Worm (Caenorhabditis elegans) whole organism, L3 larva: ENCODE measurements around the gene tax-4.

Experiments used
- R02D3.7 ChIP-seq: fragments of 150-350 bp; optimal IDR thresholded peaks from 2 replicates; lab custom pipeline; 2014; ENCODE audit warnings: missing biosample characterization, missing genetic modification characterization
- ZK546.5 ChIP-seq: sonication (generic microtip); optimal IDR thresholded peaks from 2 replicates; lab custom pipeline; 2017; ENCODE audit warnings: missing biosample characterization, missing genetic modification characterization
- aly-2 ChIP-seq: fragments of 150-350 bp; optimal IDR thresholded peaks from 2 replicates; lab custom pipeline; 2014; ENCODE audit warnings: missing biosample characterization, missing genetic modification characterization
- ama-1 ChIP-seq: fragments of 150-350 bp; optimal IDR thresholded peaks from 2 replicates; lab custom pipeline; 2018
- ceh-82 ChIP-seq: fragments of 150-350 bp; optimal IDR thresholded peaks from 2 replicates; lab custom pipeline; 2014; ENCODE audit warnings: missing biosample characterization, missing genetic modification characterization
- ceh-9 ChIP-seq: sonication (generic microtip); optimal IDR thresholded peaks from 2 replicates; lab custom pipeline; 2018; ENCODE audit warnings: missing biosample characterization, missing genetic modification characterization
- daf-12 ChIP-seq: fragments of 150-350 bp; optimal IDR thresholded peaks from 2 replicates; lab custom pipeline; 2014; ENCODE audit warnings: missing biosample characterization, missing genetic modification reagents, missing genetic modification characterization
- egl-5 ChIP-seq: fragments of 150-350 bp; optimal IDR thresholded peaks from 2 replicates; lab custom pipeline; 2017; ENCODE audit warnings: missing biosample characterization, missing genetic modification reagents, missing genetic modification characterization, inconsistent platforms
- elt-1 ChIP-seq: fragments of 150-350 bp; optimal IDR thresholded peaks from 2 replicates; lab custom pipeline; 2014; ENCODE audit warnings: missing biosample characterization, missing genetic modification characterization
- eor-1 ChIP-seq, 2 experiments: fragments of 150-350 bp; optimal IDR thresholded peaks; 2 replicates each; lab custom pipeline; 2014 to 2018; ENCODE audit warnings: missing biosample characterization in 2 of 2, missing genetic modification characterization in 2 of 2
- fos-1 ChIP-seq: fragments of 150-350 bp; optimal IDR thresholded peaks from 2 replicates; lab custom pipeline; 2014; ENCODE audit warnings: missing biosample characterization, missing genetic modification characterization
- hmg-11 ChIP-seq: sonication (generic microtip); optimal IDR thresholded peaks from 2 replicates; lab custom pipeline; 2016; ENCODE audit warnings: missing genetic modification characterization, missing compliant biosample characterization
- jun-1 ChIP-seq: fragments of 150-350 bp; optimal IDR thresholded peaks from 2 replicates; lab custom pipeline; 2014; ENCODE audit warnings: missing biosample characterization, missing genetic modification reagents, missing genetic modification characterization
- lin-39 ChIP-seq: fragments of 150-350 bp; optimal IDR thresholded peaks from 2 replicates; lab custom pipeline; 2018; ENCODE audit warnings: missing biosample characterization, missing genetic modification reagents, missing genetic modification characterization
- lsy-12 ChIP-seq: sonication (generic microtip); optimal IDR thresholded peaks from 2 replicates; lab custom pipeline; 2016; ENCODE audit warnings: mild to moderate bottlenecking, missing genetic modification characterization, missing compliant biosample characterization
- mml-1 ChIP-seq: fragments of 150-350 bp; sonication (generic microtip); optimal IDR thresholded peaks from 3 replicates; lab custom pipeline; 2014; ENCODE audit warnings: missing biosample characterization, missing genetic modification characterization
- nfya-1 ChIP-seq: sonication (generic microtip); optimal IDR thresholded peaks from 2 replicates; lab custom pipeline; 2017; ENCODE audit warnings: missing genetic modification characterization, mild to moderate bottlenecking, missing compliant biosample characterization, antibody characterized with exemption, moderate library complexity; ENCODE audit not compliant: insufficient read depth
- nhr-12 ChIP-seq: fragments of 150-350 bp; optimal IDR thresholded peaks from 2 replicates; lab custom pipeline; 2014; ENCODE audit warnings: missing biosample characterization, missing genetic modification characterization
- nhr-237 ChIP-seq: fragments of 150-350 bp; optimal IDR thresholded peaks from 2 replicates; lab custom pipeline; 2014; ENCODE audit warnings: missing biosample characterization, missing genetic modification characterization
- nhr-28 ChIP-seq: fragments of 150-350 bp; optimal IDR thresholded peaks from 2 replicates; lab custom pipeline; 2014; ENCODE audit warnings: missing biosample characterization, missing genetic modification characterization
- nhr-76 ChIP-seq: fragments of 150-350 bp; sonication (generic microtip); optimal IDR thresholded peaks from 5 replicates; lab custom pipeline; 2014; ENCODE audit warnings: missing biosample characterization, missing genetic modification characterization
- nhr-77 ChIP-seq: fragments of 150-350 bp; optimal IDR thresholded peaks from 2 replicates; lab custom pipeline; 2014; ENCODE audit warnings: missing biosample characterization, missing genetic modification characterization
- pqm-1 ChIP-seq: fragments of 150-350 bp; optimal IDR thresholded peaks from 2 replicates; lab custom pipeline; 2017; ENCODE audit warnings: missing biosample characterization, missing genetic modification characterization, inconsistent platforms
- skn-1 ChIP-seq: fragments of 150-350 bp; optimal IDR thresholded peaks from 2 replicates; lab custom pipeline; 2014; ENCODE audit warnings: missing biosample characterization, missing genetic modification characterization
- unc-39 ChIP-seq: sonication (generic microtip); optimal IDR thresholded peaks from 4 replicates; lab custom pipeline; 2017; ENCODE audit warnings: missing biosample characterization, missing genetic modification characterization
- unc-62 ChIP-seq: fragments of 150-350 bp; sonication (generic microtip); optimal IDR thresholded peaks from 4 replicates; lab custom pipeline; 2014; ENCODE audit warnings: missing biosample characterization, missing genetic modification reagents, missing genetic modification characterization
- ztf-11 ChIP-seq: fragments of 150-350 bp; optimal IDR thresholded peaks from 2 replicates; lab custom pipeline; 2014; ENCODE audit warnings: missing biosample characterization, missing genetic modification characterization
- ztf-4 ChIP-seq: fragments of 150-350 bp; optimal IDR thresholded peaks from 2 replicates; lab custom pipeline; 2014; ENCODE audit warnings: missing biosample characterization, missing genetic modification characterization

Gene tax-4

ce11 chrIII:9145765-9146164 is 35.6 kb upstream of the tax-4 start, which contains the start of gene ZK512.8:
ZK512.8 (plus strand) TSS chrIII:9146065.
- TF ChIP-seq R02D3.7 (tag; lab: Kevin White, UChicago) (no peak), nhr-77 (tag; lab: Kevin White, UChicago) (no peak), ztf-11 (tag; lab: Kevin White, UChicago) (no peak), hmg-11 (tag; lab: Kevin White, UChicago) (no peak), nhr-12 (tag; lab: Kevin White, UChicago) (no peak), ztf-4 (tag; lab: Kevin White, UChicago) (no peak)
- TF ChIP-seq, all 47 proteins: peak for 0

DNA sequence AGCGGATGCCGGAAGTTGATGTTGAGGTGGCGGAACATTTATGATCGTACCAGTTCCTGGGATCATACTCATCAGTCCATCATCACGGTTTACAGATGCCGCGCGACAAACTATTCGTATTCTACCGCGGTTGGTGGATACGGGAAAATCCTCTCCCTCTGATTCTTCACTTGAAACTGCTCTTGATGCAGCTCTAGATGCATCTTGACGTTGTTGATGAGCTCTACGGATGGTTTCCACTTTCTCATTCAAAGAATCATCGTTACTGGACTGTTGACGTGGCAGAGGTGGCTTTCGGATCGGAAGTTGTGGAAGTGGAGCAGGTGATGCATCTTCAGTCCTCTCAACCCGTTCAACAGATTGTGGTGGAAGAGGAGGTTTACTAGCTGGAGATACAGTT is 32.2 kb upstream of the tax-4 start:
- TF ChIP-seq ztf-11 (tag; lab: Kevin White, UChicago) (no peak), jun-1 (tag; lab: Kevin White, UChicago) (no peak), lin-39 (no peak), pqm-1 (tag; lab: Kevin White, UChicago) (no peak), R02D3.7 (tag; lab: Kevin White, UChicago) (no peak), nhr-76 (tag; lab: Kevin White, UChicago) (no peak), ceh-82 (no peak), mml-1 (no peak), ZK546.5 (tag; lab: Kevin White, UChicago) (no peak), aly-2 (tag; lab: Kevin White, UChicago) (no peak), nhr-77 (tag; lab: Kevin White, UChicago) (no peak), eor-1 (tag; optimal IDR thresholded peaks at IDR 0.05; lab: Kevin White, UChicago) (no peak), skn-1 (tag; lab: Kevin White, UChicago) (no peak), unc-62 (GFP tag; lab: Kevin White, UChicago) (no peak), unc-39 (tag; lab: Kevin White, UChicago) (no peak), egl-5 (tag; lab: Kevin White, UChicago) (no peak), nhr-237 (tag; lab: Kevin White, UChicago) (no peak), lsy-12 (tag; lab: Kevin White, UChicago) (no peak)

DNA sequence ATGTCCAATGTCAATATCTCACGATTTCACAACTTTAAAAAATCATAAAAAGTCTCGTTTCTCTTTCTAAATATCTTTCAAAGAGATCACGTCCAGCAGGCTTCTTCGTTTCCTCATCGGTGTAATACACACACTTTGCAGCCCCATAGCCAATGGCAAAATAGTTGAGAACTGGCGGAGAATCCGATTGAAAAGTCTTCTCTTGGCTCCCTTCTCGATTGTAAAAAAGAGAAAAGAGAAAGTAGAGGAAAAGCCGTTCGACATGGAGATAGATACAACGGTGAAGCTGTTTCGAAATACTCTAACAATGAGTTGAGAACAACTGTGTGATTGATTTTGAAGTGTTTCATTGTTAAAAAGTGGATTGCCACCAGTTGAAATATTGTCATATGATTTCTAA is 29.6 kb upstream of the tax-4 start:
- no peak for TF ChIP-seq mml-1
- peak; percentile 52 for TF ChIP-seq nfya-1 (tag; lab: Kevin White, UChicago)

ce11 chrIII:9152950-9153349 is 28.4 kb upstream of the tax-4 start:
- TF ChIP-seq skn-1 (tag; lab: Kevin White, UChicago) (no peak), ceh-9 (no peak), ceh-82 (no peak)

- TF ChIP-seq nhr-76 (tag; lab: Kevin White, UChicago), result no peak
- TF ChIP-seq ceh-9, result no peak
- no peak for TF ChIP-seq nhr-77 (tag; lab: Kevin White, UChicago)
- no peak for TF ChIP-seq nhr-28
- TF ChIP-seq mml-1, result no peak
- no peak for TF ChIP-seq elt-1 (tag; lab: Kevin White, UChicago)
- TF ChIP-seq, all 47 proteins: peak for 0
Measured at ce11 chrIII:9153809-9154208, 27.5 kb upstream of the tax-4 start, which contains the start of gene nhl-1. nhl-1 (minus strand) TSS chrIII:9153909.

DNA sequence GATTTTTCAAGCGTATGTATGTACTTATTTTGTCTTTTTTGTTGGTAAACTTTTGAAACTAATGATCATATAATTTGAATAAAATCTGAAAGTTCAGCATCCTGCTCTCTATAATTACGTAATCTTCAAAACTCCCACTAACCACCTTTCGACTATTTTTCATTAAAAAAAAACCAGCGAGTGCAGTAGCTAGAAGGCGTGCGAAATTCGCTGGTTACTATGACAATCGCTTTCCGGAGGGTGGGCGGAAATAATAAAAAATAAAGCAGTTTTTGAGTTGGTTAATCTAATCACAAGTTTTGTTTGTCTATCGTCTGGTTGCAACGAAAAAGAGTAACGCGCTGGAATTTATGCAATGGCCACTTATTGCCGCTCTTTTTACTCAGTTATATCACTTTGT is 26.6 kb upstream of the tax-4 start, which contains the start of gene irld-34:
irld-34 (plus strand) TSS at position 301 of the 400 bp plus-strand sequence.
- TF ChIP-seq eor-1 (tag; optimal IDR thresholded peaks at IDR 0.05; lab: Kevin White, UChicago), result no peak
- TF ChIP-seq fos-1, result no peak

ce11 chrIII:9161553-9161952 is 19.8 kb upstream of the tax-4 start, which contains the start of gene ptr-9:
ptr-9 (minus strand) TSS chrIII:9161653.
- no peak for TF ChIP-seq fos-1
- TF ChIP-seq ama-1 (lab: Kevin White, UChicago), result no peak
- TF ChIP-seq daf-12 (tag; lab: Kevin White, UChicago), result no peak
- no peak for TF ChIP-seq hmg-11 (tag; lab: Kevin White, UChicago)
- TF ChIP-seq eor-1 (tag; optimal IDR thresholded peaks at IDR 0.05; lab: Kevin White, UChicago), result no peak
- TF ChIP-seq, all 47 proteins: peak for 0
